Worm (Caenorhabditis elegans) whole organism, midembryonic: Measurements from ENCODE around the gene set-1.

ENCODE experiments used
- T22C8.4 ChIP-seq: fragments of 200-800 bp; sonication (Bioruptor generic); IDR thresholded peaks from 2 replicates; pipeline ENCODE4 v1.3.6; 2022; ENCODE audit warnings: missing genetic modification characterization, missing compliant biosample characterization
- cog-1 ChIP-seq: sonication (generic microtip); optimal IDR thresholded peaks from 2 replicates; lab custom pipeline; 2016; ENCODE audit warnings: missing genetic modification characterization, missing compliant biosample characterization
- flt-1 ChIP-seq: fragments of 200-800 bp; sonication (Bioruptor generic); IDR thresholded peaks from 2 replicates; pipeline ENCODE4 v1.3.6; 2022; ENCODE audit warnings: missing genetic modification characterization, missing compliant biosample characterization
- klf-2 ChIP-seq: fragments of 200-800 bp; sonication (Bioruptor generic); conservative IDR thresholded peaks from 2 replicates; pipeline ENCODE4 v1.3.6; 2022; ENCODE audit warnings: missing genetic modification reagents, missing genetic modification characterization, missing compliant biosample characterization
- med-1 ChIP-seq: sonication (generic microtip); optimal IDR thresholded peaks from 2 replicates; lab custom pipeline; 2017; ENCODE audit warnings: missing genetic modification characterization, mild to moderate bottlenecking, missing compliant biosample characterization, antibody characterized with exemption, missing genetic modification reagents; ENCODE audit not compliant: insufficient read depth
- ztf-23 ChIP-seq: fragments of 200-800 bp; sonication (Bioruptor generic); IDR thresholded peaks from 2 replicates; pipeline ENCODE4 v1.3.6; 2022; ENCODE audit warnings: missing genetic modification reagents, missing genetic modification characterization, missing compliant biosample characterization
- ztf-29 ChIP-seq: fragments of 200-800 bp; sonication (Bioruptor generic); IDR thresholded peaks from 2 replicates; pipeline ENCODE4 v1.3.6; 2022; ENCODE audit warnings: missing genetic modification reagents, missing genetic modification characterization, missing compliant biosample characterization

DNA sequence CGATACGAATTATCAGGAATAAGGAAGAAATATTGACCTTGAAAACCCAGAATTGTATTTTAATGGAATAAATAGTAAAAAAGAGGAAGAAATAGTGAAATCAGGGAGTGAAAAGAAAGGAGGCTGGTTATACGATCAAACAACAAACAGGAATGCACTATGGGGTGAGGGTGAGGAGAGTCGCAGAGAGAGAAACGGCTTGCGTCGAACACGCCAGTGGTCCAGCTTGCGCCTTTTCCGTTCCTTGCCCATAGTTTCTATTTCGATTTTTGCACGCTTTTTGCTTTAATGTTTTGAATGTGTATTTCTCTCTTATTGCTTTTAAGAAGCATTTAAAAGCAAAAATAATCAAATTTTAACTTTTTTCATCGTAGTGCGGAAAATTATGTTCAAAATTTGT is 1.5 kb upstream of the set-1 start:
- peak; percentile 85 for TF ChIP-seq ztf-23
- peak; percentile 74 for TF ChIP-seq flt-1 (GFP tag; lab: Robert Waterston, UW)
- TF ChIP-seq ztf-29 (GFP tag; lab: Robert Waterston, UW), result peak; percentile 74
- peak; percentile 35 for TF ChIP-seq med-1
- 0 out of 2 replicates have a peak, but pooled peaks have one; percentile 36 for TF ChIP-seq T22C8.4 (GFP tag; lab: Robert Waterston, UW)
- no peak for TF ChIP-seq klf-2 (GFP tag; lab: Robert Waterston, UW)
- peak; percentile 74 for TF ChIP-seq cog-1 (tag; lab: Kevin White, UChicago)
